Worm (Caenorhabditis elegans): Measurements from ENCODE around the gene E02C12.12.
A peak's percentile ranks its signal among the peaks of the same experiment; 100 is the strongest.

DNA sequence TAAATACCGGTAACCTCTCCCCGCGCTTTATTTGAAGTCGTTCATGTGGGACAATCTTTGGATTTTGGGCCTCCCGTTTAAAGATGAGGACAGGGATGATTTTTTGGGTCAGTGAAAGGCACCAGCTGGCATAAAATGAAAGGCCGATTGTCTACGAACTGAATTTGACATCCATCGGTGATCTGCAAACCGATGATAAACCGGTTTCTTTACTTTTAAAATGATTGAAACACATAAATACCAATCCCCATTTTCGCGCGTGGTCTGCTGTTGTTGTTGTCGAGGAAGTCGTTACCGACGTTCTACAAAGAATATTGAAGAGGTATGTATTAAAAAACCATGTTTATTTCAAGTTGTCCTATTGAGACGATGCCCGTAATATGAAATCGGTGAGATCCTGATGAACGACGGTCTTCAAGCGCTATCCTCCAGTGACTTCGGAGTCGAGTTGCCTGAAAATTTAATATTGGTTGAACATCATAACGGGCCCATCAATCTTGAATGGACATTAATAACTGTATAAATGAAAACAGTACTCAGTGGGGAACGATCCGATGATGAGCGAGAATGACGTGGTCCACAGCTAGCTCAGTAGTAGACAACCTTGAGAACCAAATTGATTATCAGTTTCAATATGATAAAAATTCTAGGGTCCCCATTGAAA is 39.0 kb downstream of the E02C12.12 start:
- TF ChIP-seq unc-39 (tag; optimal IDR thresholded peaks at IDR 0.05) (no peak), lsy-2 (tag; optimal IDR thresholded peaks at IDR 0.05) (no peak), jun-1 (tag; optimal IDR thresholded peaks at IDR 0.05) (no peak), nhr-11 (tag; optimal IDR thresholded peaks at IDR 0.05) (no peak), ztf-11 (tag; optimal IDR thresholded peaks at IDR 0.05) (no peak), ama-1 (optimal IDR thresholded peaks at IDR 0.05) (no peak), ceh-20 (GFP tag; IDR thresholded peaks at IDR 0.05) (peak; percentile 67), ceh-82 (tag; optimal IDR thresholded peaks at IDR 0.05) (no peak)
